Worm (Caenorhabditis elegans): ENCODE data around the gene F59E12.6.

The F59E12.6 gene

ce11 chrII:5605538-5605945 is 25.2 kb downstream of the F59E12.6 start:
- TF ChIP-seq W03F9.2 (tag; optimal IDR thresholded peaks at IDR 0.05) (no peak), him-1 (tag; optimal IDR thresholded peaks at IDR 0.05) (no peak), dao-5 (tag; optimal IDR thresholded peaks at IDR 0.05) (no peak)

- TF ChIP-seq W03F9.2 (tag; optimal IDR thresholded peaks at IDR 0.05): no peak
- no peak for TF ChIP-seq dao-5 (tag; optimal IDR thresholded peaks at IDR 0.05)
- TF ChIP-seq him-1 (tag; optimal IDR thresholded peaks at IDR 0.05): no peak
Measured at ce11 chrII:5604441-5604840, 26.3 kb downstream of the F59E12.6 start.

- TF ChIP-seq W03F9.2 (tag; optimal IDR thresholded peaks at IDR 0.05) (no peak), him-1 (tag; optimal IDR thresholded peaks at IDR 0.05) (no peak), dao-5 (tag; optimal IDR thresholded peaks at IDR 0.05) (no peak)
Measured at ce11 chrII:5603194-5603593, 27.6 kb downstream of the F59E12.6 start, which contains the start of gene C17G10.6. Gene C17G10.6 (minus strand): TSS chrII:5603294.

- TF ChIP-seq him-1 (tag; optimal IDR thresholded peaks at IDR 0.05): no peak
- TF ChIP-seq W03F9.2 (tag; optimal IDR thresholded peaks at IDR 0.05): peak; percentile 32
Measured at ce11 chrII:5599326-5600044, 31.3 kb downstream of the F59E12.6 start, which contains the start of gene C17G10.10. Gene C17G10.10 (minus strand): TSS chrII:5599376.

- TF ChIP-seq him-1 (tag; optimal IDR thresholded peaks at IDR 0.05) (no peak), W03F9.2 (tag; optimal IDR thresholded peaks at IDR 0.05) (no peak), dao-5 (tag; optimal IDR thresholded peaks at IDR 0.05) (no peak)
Measured at ce11 chrII:5596247-5596646, 34.5 kb downstream of the F59E12.6 start, which contains the start of gene C17G10.1. Gene C17G10.1 (plus strand): TSS chrII:5596547.

- TF ChIP-seq dao-5 (tag; optimal IDR thresholded peaks at IDR 0.05) (no peak), W03F9.2 (tag; optimal IDR thresholded peaks at IDR 0.05) (peak; percentile 57)
Measured at ce11 chrII:5594210-5594764, 36.5 kb downstream of the F59E12.6 start, which contains the start of gene ttc-4. Gene ttc-4 (plus strand): TSS chrII:5594714.

ce11 chrII:5593377-5593932 is 37.3 kb downstream of the F59E12.6 start, which contains the start of gene cdc-14:
Gene cdc-14 (minus strand): TSS chrII:5593427.
- no peak for TF ChIP-seq dao-5 (tag; optimal IDR thresholded peaks at IDR 0.05)
- TF ChIP-seq W03F9.2 (tag; optimal IDR thresholded peaks at IDR 0.05): peak; percentile 57

ce11 chrII:5592857-5593256 is 37.9 kb downstream of the F59E12.6 start:
- TF ChIP-seq dao-5 (tag; optimal IDR thresholded peaks at IDR 0.05): no peak
- no peak for TF ChIP-seq him-1 (tag; optimal IDR thresholded peaks at IDR 0.05)
- TF ChIP-seq W03F9.2 (tag; optimal IDR thresholded peaks at IDR 0.05): no peak

ce11 chrII:5591558-5591957 is 39.2 kb downstream of the F59E12.6 start:
- TF ChIP-seq dao-5 (tag; optimal IDR thresholded peaks at IDR 0.05): no peak
- TF ChIP-seq him-1 (tag; optimal IDR thresholded peaks at IDR 0.05): no peak
- TF ChIP-seq W03F9.2 (tag; optimal IDR thresholded peaks at IDR 0.05): no peak

- TF ChIP-seq him-1 (tag; optimal IDR thresholded peaks at IDR 0.05): no peak
- no peak for TF ChIP-seq W03F9.2 (tag; optimal IDR thresholded peaks at IDR 0.05)
- no peak for TF ChIP-seq dao-5 (tag; optimal IDR thresholded peaks at IDR 0.05)
Measured at ce11 chrII:5589690-5590089, 41.1 kb downstream of the F59E12.6 start, which contains the start of gene C17G10.13. Gene C17G10.13 (minus strand): TSS chrII:5589790.

ce11 chrII:5587794-5588193 is 43.0 kb downstream of the F59E12.6 start:
- TF ChIP-seq W03F9.2 (tag; optimal IDR thresholded peaks at IDR 0.05): no peak
- no peak for TF ChIP-seq him-1 (tag; optimal IDR thresholded peaks at IDR 0.05)
- no peak for TF ChIP-seq dao-5 (tag; optimal IDR thresholded peaks at IDR 0.05)

- TF ChIP-seq dao-5 (tag; optimal IDR thresholded peaks at IDR 0.05) (no peak), him-1 (tag; optimal IDR thresholded peaks at IDR 0.05) (no peak), W03F9.2 (tag; optimal IDR thresholded peaks at IDR 0.05) (no peak)
Measured at ce11 chrII:5585788-5586187, 45.0 kb downstream of the F59E12.6 start, which contains the start of gene lys-8. Gene lys-8 (plus strand): TSS chrII:5586178.

- TF ChIP-seq dao-5 (tag; optimal IDR thresholded peaks at IDR 0.05): no peak
- TF ChIP-seq him-1 (tag; optimal IDR thresholded peaks at IDR 0.05): no peak
- TF ChIP-seq W03F9.2 (tag; optimal IDR thresholded peaks at IDR 0.05): no peak
Measured at ce11 chrII:5582309-5582708, 48.4 kb downstream of the F59E12.6 start, which contains the start of gene T25E4.2. Gene T25E4.2 (minus strand): TSS chrII:5582409.

- TF ChIP-seq him-1 (tag; optimal IDR thresholded peaks at IDR 0.05) (no peak), W03F9.2 (tag; optimal IDR thresholded peaks at IDR 0.05) (no peak), dao-5 (tag; optimal IDR thresholded peaks at IDR 0.05) (no peak)
Measured at ce11 chrII:5579236-5579635, 51.5 kb downstream of the F59E12.6 start.

Measured in whole organism, L4/young adult.